Worm (Caenorhabditis elegans): ENCODE measurements around the gene unc-79.

DNA sequence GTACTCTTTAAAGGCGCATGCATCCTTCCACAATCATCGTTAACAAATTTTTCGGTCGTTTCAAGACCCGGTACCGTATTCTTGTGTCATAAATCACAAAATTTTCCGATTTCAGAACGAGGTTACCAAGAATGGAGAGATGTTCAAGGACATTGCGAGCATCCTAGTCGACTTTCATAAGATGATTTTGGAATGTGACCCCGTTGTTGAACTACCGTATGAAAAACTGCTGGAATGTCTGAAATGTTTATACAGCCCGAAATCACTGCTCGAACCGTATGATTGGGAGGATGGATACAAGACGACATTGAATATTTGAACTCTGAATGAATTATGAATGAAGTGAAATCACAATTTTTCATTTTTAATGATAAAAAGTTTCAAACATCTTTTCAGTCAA is 26.5 kb downstream of the unc-79 start:
- no peak for TF ChIP-seq T22C8.4 (GFP tag; IDR thresholded peaks at IDR 0.05)
- no peak for TF ChIP-seq cog-1 (tag; optimal IDR thresholded peaks at IDR 0.05)
- TF ChIP-seq tab-1 (GFP tag; IDR thresholded peaks at IDR 0.05), result no peak
- no peak for TF ChIP-seq klf-2 (GFP tag; conservative IDR thresholded peaks at IDR 0.05)
- TF ChIP-seq ztf-29 (GFP tag; IDR thresholded peaks at IDR 0.05), result no peak
- TF ChIP-seq ztf-23 (GFP tag; IDR thresholded peaks at IDR 0.05), result no peak

Measured in whole organism, midembryonic.